Fruit fly (Drosophila melanogaster) whole organism, wandering third instar larva: ENCODE measurements around the gene ari-1.

Experiments
- Dfd ChIP-seq: fragments of >200 bp; optimal IDR thresholded peaks from 2 replicates; lab custom pipeline; 2017; ENCODE audit warnings: missing biosample characterization, missing genetic modification characterization
- GATAd ChIP-seq: sonication (Bioruptor generic); optimal IDR thresholded peaks from 2 replicates; lab custom pipeline; 2016; ENCODE audit warnings: missing biosample characterization, missing genetic modification characterization
- HLH106 ChIP-seq: fragments of 200-800 bp; optimal IDR thresholded peaks from 3 replicates; lab custom pipeline; 2019; ENCODE audit warnings: missing biosample characterization, mild to moderate bottlenecking, missing genetic modification characterization, moderate library complexity
- Hnf4 ChIP-seq: fragments of 200-800 bp; sonication (Bioruptor generic); optimal IDR thresholded peaks from 2 replicates; lab custom pipeline; 2016; ENCODE audit warnings: missing biosample characterization, mild to moderate bottlenecking, missing genetic modification characterization
- Hr78 ChIP-seq: fragments of >200 bp; optimal IDR thresholded peaks from 2 replicates; lab custom pipeline; 2017; ENCODE audit warnings: missing biosample characterization, missing genetic modification characterization
- Mio ChIP-seq: sonication (Bioruptor generic); optimal IDR thresholded peaks from 2 replicates; lab custom pipeline; 2016; ENCODE audit warnings: missing biosample characterization, missing genetic modification characterization
- Rel ChIP-seq, 2 experiments: fragments of 200-800 bp; sonication (Bioruptor generic) in 1 of 2; optimal IDR thresholded peaks; 2 replicates in 1 of 2; 3 replicates in 1 of 2; lab custom pipeline; 2016 to 2019; ENCODE audit warnings: mild to moderate bottlenecking in 2 of 2, missing biosample characterization in 2 of 2, missing genetic modification characterization in 2 of 2, moderate library complexity in 1 of 2
- Sp1 ChIP-seq: fragments of 200-800 bp; sonication (Bioruptor generic); optimal IDR thresholded peaks from 3 replicates; lab custom pipeline; 2019; ENCODE audit warnings: missing biosample characterization, mild to moderate bottlenecking, missing genetic modification characterization, moderate library complexity
- brk ChIP-seq: fragments of 200-800 bp; sonication (Bioruptor generic); optimal IDR thresholded peaks from 2 replicates; lab custom pipeline; 2016; ENCODE audit warnings: missing biosample characterization, mild to moderate bottlenecking, missing genetic modification characterization
- fru ChIP-seq: fragments of 200-800 bp; sonication (Bioruptor generic); optimal IDR thresholded peaks from 3 replicates; lab custom pipeline; 2016; ENCODE audit warnings: missing biosample characterization, mild to moderate bottlenecking, missing genetic modification characterization
- h ChIP-seq: fragments of 200-800 bp; sonication (Bioruptor generic); optimal IDR thresholded peaks from 3 replicates; lab custom pipeline; 2016; ENCODE audit warnings: missing biosample characterization, mild to moderate bottlenecking, missing genetic modification characterization
- pan ChIP-seq: fragments of >200 bp; optimal IDR thresholded peaks from 2 replicates; lab custom pipeline; 2017
- tai ChIP-seq: sonication (Bioruptor generic); optimal IDR thresholded peaks from 2 replicates; lab custom pipeline; 2016; ENCODE audit warnings: missing biosample characterization, missing genetic modification characterization

DNA sequence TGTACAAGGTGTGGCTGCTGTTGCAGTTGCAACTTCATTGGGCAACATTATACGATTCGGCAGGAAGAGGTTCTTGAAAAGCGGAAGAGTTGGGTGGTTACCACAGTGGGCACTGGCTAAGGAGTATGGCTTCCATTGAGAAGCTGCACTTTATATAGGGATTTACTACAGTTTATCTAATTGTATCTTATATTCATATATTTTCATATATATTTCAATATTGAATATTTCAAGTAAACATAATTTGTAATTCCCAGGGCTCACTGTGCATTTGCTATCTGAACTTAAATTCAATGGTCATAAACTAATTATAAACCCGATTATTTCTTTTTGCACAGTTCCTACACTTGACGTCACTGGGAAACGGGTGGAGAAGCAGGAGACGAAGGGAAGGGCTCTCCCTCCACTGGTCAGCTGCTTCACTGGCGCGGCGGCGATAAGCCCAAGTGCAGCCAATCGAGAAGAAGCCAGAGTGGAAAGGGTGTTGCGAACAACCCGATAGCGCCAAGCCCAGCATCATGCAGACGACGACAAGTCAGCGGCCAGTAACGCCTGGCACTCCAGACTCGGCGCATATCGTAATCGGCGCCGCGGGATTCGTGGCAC lies 42.7 kb downstream of the ari-1 start:
- TF ChIP-seq Rel (GFP tag; optimal IDR thresholded peaks at IDR 0.05; lab: Kevin White, UChicago) (no peak), Rel (tag; optimal IDR thresholded peaks at IDR 0.05; lab: Kevin White, UChicago) (no peak), tai (GFP tag; lab: Kevin White, UChicago) (no peak), GATAd (no peak), h (peak; percentile 68), Dfd (GFP tag; lab: Kevin White, UChicago) (no peak), Sp1 (GFP tag; lab: Kevin White, UChicago) (peak; percentile 59), Hnf4 (peak; percentile 43), HLH106 (tag; lab: Kevin White, UChicago) (peak; percentile 45), pan (no peak), Hr78 (GFP tag; lab: Kevin White, UChicago) (no peak), Mio (GFP tag; lab: Kevin White, UChicago) (no peak), fru (GFP tag; lab: Kevin White, UChicago) (peak; percentile 50), brk (GFP tag; lab: Kevin White, UChicago) (no peak)
